Fruit fly (Drosophila melanogaster): Measurements from ENCODE around the gene CG13901.
A peak's percentile ranks its signal among the peaks of the same experiment; 100 is the strongest.

dm6 chr3L:818438-819138 is 19.0 kb downstream of the CG13901 start:
- TF ChIP-seq dmrt99B (tag; optimal IDR thresholded peaks at IDR 0.05) (peak; percentile 61), ATbp (GFP tag; optimal IDR thresholded peaks at IDR 0.05) (peak; percentile 6), pb (GFP tag; optimal IDR thresholded peaks at IDR 0.05) (no peak), ci (GFP tag; IDR thresholded peaks at IDR 0.05) (peak; percentile 50; the same call in 1 of the 3 replicates), CG12236 (GFP tag; optimal IDR thresholded peaks at IDR 0.05) (no peak), CG15514 (GFP tag; optimal IDR thresholded peaks at IDR 0.05) (no peak), CG6854 (GFP tag; optimal IDR thresholded peaks at IDR 0.05) (no peak)

Measured in whole organism, embryonic.